Fruit fly (Drosophila melanogaster) whole organism, prepupa: ENCODE data around the gene CG31371.

Experiments used
- Blimp-1 ChIP-seq: fragments of 200-800 bp; sonication (Bioruptor generic); optimal IDR thresholded peaks from 3 replicates; lab custom pipeline; 2017; ENCODE audit warnings: missing biosample characterization, missing genetic modification characterization, mild to moderate bottlenecking, moderate library complexity, missing genetic modification reagents
- CG10631 ChIP-seq: fragments of 200-800 bp; sonication (Bioruptor generic); optimal IDR thresholded peaks from 2 replicates; lab custom pipeline; 2016; ENCODE audit warnings: missing biosample characterization, missing genetic modification characterization
- CG10669 ChIP-seq: fragments of 200-800 bp; sonication (Bioruptor generic); optimal IDR thresholded peaks from 3 replicates; lab custom pipeline; 2018; ENCODE audit warnings: missing biosample characterization, mild to moderate bottlenecking, missing genetic modification characterization, moderate library complexity
- CG11762 ChIP-seq: fragments of 200-800 bp; sonication (Bioruptor generic); optimal IDR thresholded peaks from 3 replicates; lab custom pipeline; 2016; ENCODE audit warnings: missing biosample characterization, missing genetic modification characterization; ENCODE audit not compliant: insufficient read depth
- CG11902 ChIP-seq: fragments of 200-800 bp; sonication (Bioruptor generic); optimal IDR thresholded peaks from 3 replicates; lab custom pipeline; 2016; ENCODE audit warnings: missing biosample characterization, missing genetic modification characterization
- CG15336 ChIP-seq: fragments of 200-800 bp; sonication (Bioruptor generic); IDR thresholded peaks from 2 replicates; pipeline ENCODE4 v1.3.6; 2022; ENCODE audit warnings: missing biosample characterization, missing genetic modification characterization
- CG16779 ChIP-seq: fragments of 200-800 bp; sonication (Bioruptor generic); optimal IDR thresholded peaks from 3 replicates; lab custom pipeline; 2017; ENCODE audit warnings: missing biosample characterization, mild to moderate bottlenecking, missing genetic modification characterization
- CG31627 ChIP-seq: fragments of 200-800 bp; sonication (Bioruptor generic); optimal IDR thresholded peaks from 3 replicates; lab custom pipeline; 2016; ENCODE audit warnings: missing biosample characterization, missing genetic modification characterization
- CG32006 ChIP-seq: fragments of 200-800 bp; sonication (Bioruptor generic); optimal IDR thresholded peaks from 3 replicates; lab custom pipeline; 2017; ENCODE audit warnings: missing biosample characterization, mild to moderate bottlenecking, missing genetic modification characterization
- CG3919 ChIP-seq: fragments of 200-800 bp; sonication (Bioruptor generic); optimal IDR thresholded peaks from 3 replicates; lab custom pipeline; 2016; ENCODE audit warnings: missing biosample characterization, missing genetic modification characterization
- CG6163 ChIP-seq: fragments of 200-800 bp; sonication (Bioruptor generic); IDR thresholded peaks from 3 replicates; pipeline ENCODE4 v1.3.6; 2022; ENCODE audit warnings: missing biosample characterization, missing genetic modification characterization
- CG6792 ChIP-seq: fragments of 200-800 bp; sonication (Bioruptor generic); optimal IDR thresholded peaks from 3 replicates; lab custom pipeline; 2016; ENCODE audit warnings: missing biosample characterization, missing genetic modification characterization
- CG6854 ChIP-seq: fragments of 200-800 bp; sonication (Bioruptor generic); optimal IDR thresholded peaks from 2 replicates; lab custom pipeline; 2017; ENCODE audit warnings: missing biosample characterization, mild to moderate bottlenecking, missing genetic modification characterization
- CG7368 ChIP-seq: fragments of 200-800 bp; sonication (Bioruptor generic); optimal IDR thresholded peaks from 3 replicates; lab custom pipeline; 2016; ENCODE audit warnings: missing biosample characterization, missing genetic modification characterization
- CG8119 ChIP-seq: fragments of 200-800 bp; sonication (Bioruptor generic); IDR thresholded peaks from 3 replicates; pipeline ENCODE4 v1.3.6; 2022; ENCODE audit warnings: missing biosample characterization, missing genetic modification characterization
- CG8319 ChIP-seq: fragments of 200-800 bp; sonication (Bioruptor generic); optimal IDR thresholded peaks from 3 replicates; lab custom pipeline; 2016; ENCODE audit warnings: missing biosample characterization, missing genetic modification characterization
- CG8632 ChIP-seq: fragments of 200-800 bp; sonication (Bioruptor generic); optimal IDR thresholded peaks from 3 replicates; lab custom pipeline; 2016; ENCODE audit warnings: missing biosample characterization, missing genetic modification characterization
- CG9139 ChIP-seq: fragments of 200-800 bp; sonication (Bioruptor generic); optimal IDR thresholded peaks from 3 replicates; lab custom pipeline; 2017; ENCODE audit warnings: missing biosample characterization, mild to moderate bottlenecking, missing genetic modification characterization
- Eip75B ChIP-seq: fragments of 200-800 bp; sonication (Bioruptor generic); optimal IDR thresholded peaks from 3 replicates; lab custom pipeline; 2016; ENCODE audit warnings: missing biosample characterization, missing genetic modification characterization
- Eip78C ChIP-seq: fragments of 200-800 bp; sonication (Bioruptor generic); peaks from one replicate; lab custom pipeline; 2016; ENCODE audit warnings: missing biosample characterization, missing genetic modification characterization
- Eip93F ChIP-seq: fragments of 200-800 bp; sonication (Bioruptor generic); optimal IDR thresholded peaks from 2 replicates; lab custom pipeline; 2016; ENCODE audit warnings: missing biosample characterization, mild to moderate bottlenecking, missing genetic modification characterization
- Gug ChIP-seq: fragments of 200-800 bp; sonication (Bioruptor generic); IDR thresholded peaks from 2 replicates; pipeline ENCODE4 v1.3.6; 2022; ENCODE audit warnings: missing biosample characterization, missing genetic modification characterization
- Hr4 ChIP-seq: fragments of 200-800 bp; sonication (Bioruptor generic); optimal IDR thresholded peaks from 3 replicates; lab custom pipeline; 2016; ENCODE audit warnings: missing biosample characterization, missing genetic modification characterization
- Sox14 ChIP-seq: fragments of 200-800 bp; sonication (Bioruptor generic); optimal IDR thresholded peaks from 3 replicates; lab custom pipeline; 2016; ENCODE audit warnings: missing biosample characterization, missing genetic modification characterization
- Sox15 ChIP-seq: fragments of 200-800 bp; sonication (Bioruptor generic); optimal IDR thresholded peaks from 3 replicates; lab custom pipeline; 2016; ENCODE audit warnings: missing biosample characterization, missing genetic modification characterization
- acj6 ChIP-seq: fragments of 200-800 bp; sonication (Bioruptor generic); optimal IDR thresholded peaks from 3 replicates; lab custom pipeline; 2016; ENCODE audit warnings: missing biosample characterization, missing genetic modification characterization
- dsx ChIP-seq: fragments of 200-800 bp; optimal IDR thresholded peaks from 3 replicates; lab custom pipeline; 2019; ENCODE audit warnings: missing biosample characterization, mild to moderate bottlenecking, missing genetic modification characterization, moderate library complexity; ENCODE audit not compliant: poor library complexity, severe bottlenecking
- eg ChIP-seq: fragments of 200-800 bp; sonication (Bioruptor generic); IDR thresholded peaks from 3 replicates; pipeline ENCODE4 v1.3.6; 2022; ENCODE audit warnings: missing biosample characterization, missing genetic modification characterization
- net ChIP-seq: fragments of 200-800 bp; sonication (Bioruptor generic); optimal IDR thresholded peaks from 3 replicates; lab custom pipeline; 2016; ENCODE audit warnings: missing biosample characterization, missing genetic modification characterization
- salr ChIP-seq, 2 experiments: fragments of 200-800 bp; sonication (Bioruptor generic); optimal IDR thresholded peaks; 3 replicates each; lab custom pipeline; 2016 to 2018; ENCODE audit warnings: missing biosample characterization in 2 of 2, missing genetic modification characterization in 2 of 2, mild to moderate bottlenecking in 1 of 2
- spab ChIP-seq: fragments of 200-800 bp; sonication (Bioruptor generic); optimal IDR thresholded peaks from 2 replicates; lab custom pipeline; 2017; ENCODE audit warnings: missing biosample characterization, mild to moderate bottlenecking, missing genetic modification characterization, missing genetic modification reagents
- ss ChIP-seq, 2 experiments: fragments of 200-800 bp; sonication (Bioruptor generic); optimal IDR thresholded peaks; 2 replicates in 1 of 2; 3 replicates in 1 of 2; lab custom pipeline; 2017 to 2018; ENCODE audit warnings: mild to moderate bottlenecking in 2 of 2, missing biosample characterization in 2 of 2, missing genetic modification characterization in 2 of 2, moderate library complexity in 1 of 2
- topi ChIP-seq: fragments of 200-800 bp; sonication (Bioruptor generic); optimal IDR thresholded peaks from 3 replicates; lab custom pipeline; 2016; ENCODE audit warnings: missing biosample characterization, missing genetic modification characterization
- vri ChIP-seq: fragments of 200-800 bp; sonication (Bioruptor generic); optimal IDR thresholded peaks from 3 replicates; lab custom pipeline; 2016; ENCODE audit warnings: missing biosample characterization, mild to moderate bottlenecking, missing genetic modification characterization

Gene CG31371

DNA sequence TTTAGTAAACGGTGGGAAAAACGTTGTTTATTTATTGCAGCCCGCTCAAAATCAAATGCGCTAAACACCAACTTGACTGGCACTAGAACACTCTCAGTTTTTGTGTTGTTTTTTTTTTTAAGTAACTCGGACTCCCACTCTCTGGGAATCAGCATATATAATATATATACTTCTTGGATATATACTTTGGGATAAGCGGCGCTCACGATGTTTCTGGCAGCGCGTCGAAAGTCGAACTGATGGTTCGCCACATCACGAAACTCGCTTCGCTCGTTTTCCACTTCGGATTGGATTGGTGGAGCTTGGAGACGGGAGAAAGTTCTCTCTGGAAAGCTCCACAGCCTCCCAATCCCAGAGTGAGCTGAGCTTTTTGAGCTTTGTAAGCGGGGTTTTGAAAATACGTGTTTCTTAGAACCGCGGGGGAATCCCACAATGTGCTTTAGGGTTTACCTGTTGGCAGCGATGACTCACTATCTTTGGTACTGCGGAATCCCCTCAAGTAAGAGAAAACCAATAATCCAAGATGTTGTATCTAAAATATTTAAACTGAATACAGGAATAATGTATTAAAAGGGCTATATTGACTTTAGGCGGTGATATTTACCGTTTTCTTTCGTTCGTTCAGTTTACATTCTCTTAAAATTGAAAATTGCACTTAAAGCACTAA, 23.6 kb upstream of the CG31371 start, which contains the start of gene jdp (continued):
- TF ChIP-seq topi (peak; percentile 16), Eip75B (GFP tag; lab: Kevin White, UChicago) (no peak), eg (GFP tag; lab: Robert Waterston, UW) (peak; percentile 69; the same call in 2 of the 3 replicates), Sox14 (no peak), CG3919 (GFP tag; lab: Kevin White, UChicago) (peak; percentile 34), net (GFP tag; lab: Kevin White, UChicago) (no peak), Eip78C (peak; percentile 87), Eip93F (GFP tag; lab: Kevin White, UChicago) (no peak), ss (GFP tag; optimal IDR thresholded peaks at IDR 0.05; lab: Kevin White, UChicago) (peak; percentile 18 to 37), spab (peak; percentile 4), CG31627 (GFP tag; lab: Kevin White, UChicago) (no peak), CG15336 (GFP tag; lab: Robert Waterston, UW) (peak; percentile 65), CG10631 (GFP tag; lab: Kevin White, UChicago) (no peak), Gug (GFP tag; lab: Robert Waterston, UW) (no peak), CG11902 (GFP tag; lab: Kevin White, UChicago) (no peak)

DNA sequence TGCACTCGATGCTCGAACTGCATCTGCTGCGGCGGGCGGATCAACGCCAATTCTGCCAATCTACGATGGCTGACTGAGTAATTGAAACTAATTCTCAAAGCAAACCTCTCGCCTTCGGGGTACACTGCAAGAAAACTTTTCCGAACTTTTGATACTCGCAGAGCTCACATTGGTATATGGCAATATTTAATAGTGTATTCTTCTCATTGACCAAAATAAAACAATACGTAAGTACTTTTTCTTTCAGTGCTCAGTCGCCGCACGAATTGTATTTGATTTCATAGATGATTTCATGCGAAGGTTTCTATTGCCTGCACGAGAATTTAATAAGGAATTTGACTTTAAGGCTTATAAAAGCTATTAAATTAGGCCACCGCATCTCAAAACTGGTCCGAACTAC, 22.3 kb upstream of the CG31371 start:
- TF ChIP-seq CG9139 (GFP tag; lab: Kevin White, UChicago), result no peak
- no peak for TF ChIP-seq Blimp-1
- no peak for TF ChIP-seq vri (GFP tag; lab: Kevin White, UChicago)
- no peak for TF ChIP-seq CG6854 (GFP tag; lab: Kevin White, UChicago)
- TF ChIP-seq CG8119, result peak; percentile 31; the same call in 1 of the 3 replicates
- TF ChIP-seq CG6163 (GFP tag; lab: Robert Waterston, UW), result peak; percentile 69
- no peak for TF ChIP-seq ss (GFP tag; optimal IDR thresholded peaks at IDR 0.05; lab: Kevin White, UChicago)
- TF ChIP-seq CG32006, result peak; percentile 27
- no peak for TF ChIP-seq CG6792 (GFP tag; lab: Kevin White, UChicago)
- TF ChIP-seq CG8632 (GFP tag; lab: Kevin White, UChicago), result no peak
- TF ChIP-seq Sox15, result no peak
- peak; percentile 54; the same call in 1 of the 3 replicates for TF ChIP-seq eg (GFP tag; lab: Robert Waterston, UW)
- no peak for TF ChIP-seq CG16779 (tag; lab: Kevin White, UChicago)
- TF ChIP-seq CG10669 (GFP tag; lab: Kevin White, UChicago), result no peak
- no peak for TF ChIP-seq CG11762 (GFP tag; lab: Kevin White, UChicago)

DNA sequence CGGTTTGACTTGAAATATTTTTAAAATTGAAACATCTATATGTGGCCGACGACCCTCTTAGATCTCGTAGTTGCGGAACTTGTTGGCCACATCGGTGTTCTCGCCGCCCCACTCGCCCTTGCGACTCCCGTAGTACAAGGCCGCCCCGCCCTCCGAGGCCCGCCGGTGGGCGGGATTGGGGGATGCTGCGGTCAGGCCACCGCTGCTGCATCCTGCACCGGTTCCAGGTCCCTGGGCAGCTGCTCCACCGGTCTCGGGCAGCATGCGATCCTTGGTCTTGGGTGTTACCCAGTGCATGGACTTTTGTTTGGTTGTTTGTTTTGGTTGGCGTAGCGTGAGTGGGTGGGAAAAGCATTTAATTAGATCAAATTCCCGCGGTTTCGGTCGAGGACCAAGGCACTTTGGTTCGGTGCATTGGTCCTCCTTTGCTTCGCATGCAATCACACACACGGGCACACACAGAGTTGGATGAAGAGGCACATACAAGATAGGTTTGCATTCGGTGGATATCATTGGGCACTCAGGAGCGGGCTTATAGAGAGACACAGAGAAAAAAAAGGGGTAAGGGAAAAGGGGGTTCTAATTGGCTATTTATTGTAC, 15.1 kb upstream of the CG31371 start:
- TF ChIP-seq CG10631 (GFP tag; lab: Kevin White, UChicago), result no peak
- no peak for TF ChIP-seq CG31627 (GFP tag; lab: Kevin White, UChicago)
- no peak for TF ChIP-seq Hr4 (GFP tag; lab: Kevin White, UChicago)
- no peak for TF ChIP-seq Sox14
- no peak for TF ChIP-seq CG3919 (GFP tag; lab: Kevin White, UChicago)
- no peak for TF ChIP-seq salr (GFP tag; optimal IDR thresholded peaks at IDR 0.05; lab: Kevin White, UChicago)
- no peak for TF ChIP-seq CG8319 (GFP tag; lab: Kevin White, UChicago)
- TF ChIP-seq acj6 (GFP tag; lab: Kevin White, UChicago), result no peak
- TF ChIP-seq Sox15, result no peak
- no peak for TF ChIP-seq topi
- no peak for TF ChIP-seq CG7368 (GFP tag; lab: Kevin White, UChicago)
- no peak for TF ChIP-seq CG32006
- no peak for TF ChIP-seq Gug (GFP tag; lab: Robert Waterston, UW)
- no peak for TF ChIP-seq dsx (GFP tag; lab: Kevin White, UChicago)
